Worm (Caenorhabditis elegans) whole organism, L4 larva: Measurements from ENCODE around the gene C14A4.9.

Source experiments
- D1046.2 ChIP-seq: fragments of 200-800 bp; sonication (Bioruptor generic); IDR thresholded peaks from 2 replicates; pipeline ENCODE4 v1.3.6; 2022; ENCODE audit warnings: missing genetic modification characterization, missing compliant biosample characterization
- F44E2.7 ChIP-seq: fragments of 200-800 bp; sonication (Bioruptor generic); IDR thresholded peaks from 2 replicates; pipeline ENCODE4 v2.1.2; 2022; ENCODE audit warnings: missing genetic modification characterization, missing compliant biosample characterization
- T26A8.4 ChIP-seq: fragments of 200-800 bp; sonication (Bioruptor generic); IDR thresholded peaks from 2 replicates; pipeline ENCODE4 v1.3.6; 2022; ENCODE audit warnings: missing genetic modification characterization, missing compliant biosample characterization
- Y5F2A.4 ChIP-seq: fragments of 200-800 bp; sonication (Bioruptor generic); optimal IDR thresholded peaks from 2 replicates; lab custom pipeline; 2018; ENCODE audit warnings: mild to moderate bottlenecking, missing genetic modification characterization, missing compliant biosample characterization
- Y75B8A.6 ChIP-seq: fragments of 200-800 bp; sonication (Bioruptor generic); IDR thresholded peaks from 2 replicates; pipeline ENCODE4 v1.3.6; 2022; ENCODE audit warnings: missing genetic modification reagents, missing genetic modification characterization, missing compliant biosample characterization
- ZK337.2 ChIP-seq: fragments of 200-800 bp; sonication (Bioruptor generic); IDR thresholded peaks from 2 replicates; pipeline ENCODE4 v1.3.6; 2022; ENCODE audit warnings: missing genetic modification reagents, missing genetic modification characterization, missing compliant biosample characterization
- aly-2 ChIP-seq: sonication (generic microtip); optimal IDR thresholded peaks from 2 replicates; lab custom pipeline; 2018; ENCODE audit warnings: missing biosample characterization, missing genetic modification characterization
- ama-1 ChIP-seq: fragments of 150-350 bp; optimal IDR thresholded peaks from 2 replicates; lab custom pipeline; 2014; ENCODE audit warnings: inconsistent platforms, mixed read lengths
- attf-4 ChIP-seq: sonication (generic microtip); optimal IDR thresholded peaks from 3 replicates; lab custom pipeline; 2017; ENCODE audit warnings: missing biosample characterization, missing genetic modification characterization
- ceh-28 ChIP-seq: fragments of 150-350 bp; optimal IDR thresholded peaks from 2 replicates; lab custom pipeline; 2014; ENCODE audit warnings: missing biosample characterization, missing genetic modification reagents, missing genetic modification characterization
- ceh-44 ChIP-seq: fragments of 200-800 bp; sonication (Bioruptor generic); IDR thresholded peaks from 2 replicates; pipeline ENCODE4 v1.3.6; 2022; ENCODE audit warnings: missing genetic modification reagents, missing genetic modification characterization, missing compliant biosample characterization
- cey-2 ChIP-seq: sonication (generic microtip); optimal IDR thresholded peaks from 3 replicates; lab custom pipeline; 2017; ENCODE audit warnings: missing genetic modification characterization, mild to moderate bottlenecking, missing compliant biosample characterization, antibody characterized with exemption, borderline replicate concordance; ENCODE audit not compliant: insufficient read depth
- dmd-6 ChIP-seq: fragments of 200-800 bp; sonication (Bioruptor generic); IDR thresholded peaks from 2 replicates; pipeline ENCODE4 v1.3.6; 2022; ENCODE audit warnings: missing genetic modification reagents, missing genetic modification characterization, missing compliant biosample characterization
- dmd-8 ChIP-seq: fragments of 200-800 bp; sonication (Bioruptor generic); IDR thresholded peaks from 2 replicates; pipeline ENCODE4 v1.3.6; 2022; ENCODE audit warnings: missing genetic modification characterization, missing compliant biosample characterization
- duxl-1 ChIP-seq: sonication (generic microtip); optimal IDR thresholded peaks from 2 replicates; lab custom pipeline; 2016; ENCODE audit warnings: mild to moderate bottlenecking, missing genetic modification characterization, moderate library complexity, missing compliant biosample characterization; ENCODE audit not compliant: poor library complexity
- dve-1 ChIP-seq: sonication (generic microtip); optimal IDR thresholded peaks from 2 replicates; lab custom pipeline; 2017; ENCODE audit warnings: antibody characterized with exemption, mild to moderate bottlenecking, missing genetic modification characterization, missing compliant biosample characterization; ENCODE audit not compliant: insufficient read depth
- fkh-10 ChIP-seq: fragments of 150-350 bp; optimal IDR thresholded peaks from 2 replicates; lab custom pipeline; 2014; ENCODE audit warnings: missing biosample characterization, missing genetic modification reagents, missing genetic modification characterization
- hlh-30 ChIP-seq: sonication (generic microtip); optimal IDR thresholded peaks from 2 replicates; lab custom pipeline; 2017; ENCODE audit warnings: antibody characterized with exemption, mild to moderate bottlenecking, missing genetic modification characterization, missing compliant biosample characterization; ENCODE audit not compliant: insufficient read depth
- lim-7 ChIP-seq: fragments of 200-800 bp; sonication (Bioruptor generic); IDR thresholded peaks from 2 replicates; pipeline ENCODE4 v1.3.6; 2022; ENCODE audit warnings: missing genetic modification characterization, missing compliant biosample characterization
- lin-13 ChIP-seq: fragments of 150-350 bp; optimal IDR thresholded peaks from 2 replicates; lab custom pipeline; 2014; ENCODE audit warnings: missing biosample characterization, missing genetic modification reagents, missing genetic modification characterization
- lin-15B ChIP-seq: fragments of 150-350 bp; sonication (generic microtip); optimal IDR thresholded peaks from 3 replicates; lab custom pipeline; 2014; ENCODE audit warnings: missing biosample characterization, missing genetic modification characterization
- lin-39 ChIP-seq: fragments of 150-350 bp; optimal IDR thresholded peaks from 2 replicates; lab custom pipeline; 2014; ENCODE audit warnings: missing biosample characterization, missing genetic modification reagents, missing genetic modification characterization
- lir-3 ChIP-seq: sonication (generic microtip); optimal IDR thresholded peaks from 2 replicates; lab custom pipeline; 2016; ENCODE audit warnings: mild to moderate bottlenecking, missing genetic modification characterization, missing compliant biosample characterization
- lsy-2 ChIP-seq, 2 experiments: fragments of 150-350 bp in 1 of 2; sonication (generic microtip) in 1 of 2; optimal IDR thresholded peaks; 2 replicates each; lab custom pipeline; 2014 to 2017; ENCODE audit warnings: missing biosample characterization in 2 of 2, missing genetic modification characterization in 2 of 2
- madf-5 ChIP-seq, 2 experiments: fragments of 200-800 bp; sonication (Bioruptor generic); IDR thresholded peaks; 2 replicates each; pipeline ENCODE4 v1.3.6; 2022; ENCODE audit warnings: missing compliant biosample characterization in 2 of 2, missing genetic modification characterization in 2 of 2
- mdl-1 ChIP-seq, 2 experiments: fragments of 150-350 bp in 1 of 2; sonication (generic microtip) in 1 of 2; optimal IDR thresholded peaks; 2 replicates each; lab custom pipeline; 2014 to 2017; ENCODE audit warnings: missing biosample characterization in 2 of 2, missing genetic modification characterization in 2 of 2
- mep-1 ChIP-seq: fragments of 150-350 bp; sonication (generic microtip); optimal IDR thresholded peaks from 3 replicates; lab custom pipeline; 2014; ENCODE audit warnings: missing biosample characterization, missing genetic modification characterization
- mxl-3 ChIP-seq: fragments of 200-800 bp; sonication (Bioruptor generic); optimal IDR thresholded peaks from 2 replicates; lab custom pipeline; 2018; ENCODE audit warnings: mild to moderate bottlenecking, missing genetic modification characterization, missing compliant biosample characterization
- nhr-10 ChIP-seq: fragments of 150-350 bp; optimal IDR thresholded peaks from 2 replicates; lab custom pipeline; 2014; ENCODE audit warnings: missing biosample characterization, missing genetic modification characterization
- nhr-102 ChIP-seq: sonication (generic microtip); optimal IDR thresholded peaks from 2 replicates; lab custom pipeline; 2016; ENCODE audit warnings: mild to moderate bottlenecking, missing genetic modification characterization, moderate library complexity, missing compliant biosample characterization
- nhr-11 ChIP-seq: fragments of 150-350 bp; optimal IDR thresholded peaks from 2 replicates; lab custom pipeline; 2014; ENCODE audit warnings: missing biosample characterization, missing genetic modification characterization
- nhr-25 ChIP-seq: sonication (generic microtip); optimal IDR thresholded peaks from 2 replicates; lab custom pipeline; 2017; ENCODE audit warnings: missing genetic modification characterization, mild to moderate bottlenecking, missing compliant biosample characterization, antibody characterized with exemption, moderate library complexity, borderline replicate concordance; ENCODE audit not compliant: insufficient read depth
- nhr-28 ChIP-seq: fragments of 150-350 bp; optimal IDR thresholded peaks from 2 replicates; lab custom pipeline; 2014; ENCODE audit warnings: missing biosample characterization, missing genetic modification characterization
- nhr-41 ChIP-seq: fragments of 200-800 bp; sonication (Bioruptor generic); IDR thresholded peaks from 2 replicates; pipeline ENCODE4 v1.3.6; 2022; ENCODE audit warnings: missing genetic modification reagents, missing genetic modification characterization, missing compliant biosample characterization
- nhr-42 ChIP-seq: fragments of 200-800 bp; sonication (Bioruptor generic); IDR thresholded peaks from 2 replicates; pipeline ENCODE4 v1.3.6; 2022; ENCODE audit warnings: missing genetic modification characterization, missing compliant biosample characterization
- nhr-48 ChIP-seq: sonication (generic microtip); optimal IDR thresholded peaks from 2 replicates; lab custom pipeline; 2016; ENCODE audit warnings: mild to moderate bottlenecking, missing genetic modification characterization, missing compliant biosample characterization
- nhr-6 ChIP-seq: fragments of 150-350 bp; optimal IDR thresholded peaks from 2 replicates; lab custom pipeline; 2014; ENCODE audit warnings: missing biosample characterization, missing genetic modification characterization
- nhr-76 ChIP-seq: fragments of 150-350 bp; optimal IDR thresholded peaks from 2 replicates; lab custom pipeline; 2014; ENCODE audit warnings: missing biosample characterization, missing genetic modification characterization
- nhr-77 ChIP-seq: fragments of 150-350 bp; optimal IDR thresholded peaks from 2 replicates; lab custom pipeline; 2014; ENCODE audit warnings: missing biosample characterization, missing genetic modification characterization
- pqm-1 ChIP-seq: sonication (generic microtip); optimal IDR thresholded peaks from 2 replicates; lab custom pipeline; 2017; ENCODE audit warnings: missing biosample characterization, missing genetic modification characterization
- rbr-2 ChIP-seq: sonication (generic microtip); optimal IDR thresholded peaks from 2 replicates; lab custom pipeline; 2016; ENCODE audit warnings: missing genotype, missing genetic modification characterization, missing compliant biosample characterization
- saeg-2 ChIP-seq: fragments of 200-800 bp; sonication (Bioruptor generic); IDR thresholded peaks from 2 replicates; pipeline ENCODE4 v1.3.6; 2022; ENCODE audit warnings: missing genetic modification reagents, missing genetic modification characterization, missing compliant biosample characterization
- sdz-12 ChIP-seq: fragments of 200-800 bp; sonication (Bioruptor generic); optimal IDR thresholded peaks from 2 replicates; lab custom pipeline; 2018; ENCODE audit warnings: mild to moderate bottlenecking, missing genetic modification characterization, missing compliant biosample characterization
- set-16 ChIP-seq: fragments of 200-800 bp; sonication (Bioruptor generic); IDR thresholded peaks from 2 replicates; pipeline ENCODE4 v1.3.6; 2022; ENCODE audit warnings: missing genetic modification reagents, missing genetic modification characterization, missing compliant biosample characterization
- snpc-1.2 ChIP-seq: fragments of 200-800 bp; sonication (Bioruptor generic); IDR thresholded peaks from 2 replicates; pipeline ENCODE4 v1.3.6; 2022; ENCODE audit warnings: missing genetic modification reagents, missing genetic modification characterization, missing compliant biosample characterization
- tra-1 ChIP-seq: fragments of 200-800 bp; sonication (Bioruptor generic); IDR thresholded peaks from 2 replicates; pipeline ENCODE4 v1.3.6; 2022; ENCODE audit warnings: missing genetic modification reagents, missing genetic modification characterization, missing compliant biosample characterization
- unc-62 ChIP-seq, 3 experiments: fragments of 150-350 bp in 1 of 3; sonication (generic microtip); optimal IDR thresholded peaks in 2 of 3; peaks in 1 of 3; 1 replicate in 1 of 3; 2 replicates in 2 of 3; lab custom pipeline; 2014 to 2017; ENCODE audit warnings: missing biosample characterization in 3 of 3, missing genetic modification characterization in 3 of 3, missing genetic modification reagents in 3 of 3, missing genotype in 1 of 3
- zfp-3 ChIP-seq: fragments of 200-800 bp; sonication (Bioruptor generic); conservative IDR thresholded peaks from 2 replicates; pipeline ENCODE4 v1.3.6; 2022; ENCODE audit warnings: missing genetic modification reagents, missing genetic modification characterization, missing compliant biosample characterization
- ztf-11 ChIP-seq: fragments of 150-350 bp; optimal IDR thresholded peaks from 2 replicates; lab custom pipeline; 2014; ENCODE audit warnings: missing biosample characterization, missing genetic modification characterization
- ztf-7 ChIP-seq: fragments of 150-350 bp; optimal IDR thresholded peaks from 2 replicates; lab custom pipeline; 2014; ENCODE audit warnings: missing biosample characterization, missing genetic modification characterization

Gene C14A4.9

DNA sequence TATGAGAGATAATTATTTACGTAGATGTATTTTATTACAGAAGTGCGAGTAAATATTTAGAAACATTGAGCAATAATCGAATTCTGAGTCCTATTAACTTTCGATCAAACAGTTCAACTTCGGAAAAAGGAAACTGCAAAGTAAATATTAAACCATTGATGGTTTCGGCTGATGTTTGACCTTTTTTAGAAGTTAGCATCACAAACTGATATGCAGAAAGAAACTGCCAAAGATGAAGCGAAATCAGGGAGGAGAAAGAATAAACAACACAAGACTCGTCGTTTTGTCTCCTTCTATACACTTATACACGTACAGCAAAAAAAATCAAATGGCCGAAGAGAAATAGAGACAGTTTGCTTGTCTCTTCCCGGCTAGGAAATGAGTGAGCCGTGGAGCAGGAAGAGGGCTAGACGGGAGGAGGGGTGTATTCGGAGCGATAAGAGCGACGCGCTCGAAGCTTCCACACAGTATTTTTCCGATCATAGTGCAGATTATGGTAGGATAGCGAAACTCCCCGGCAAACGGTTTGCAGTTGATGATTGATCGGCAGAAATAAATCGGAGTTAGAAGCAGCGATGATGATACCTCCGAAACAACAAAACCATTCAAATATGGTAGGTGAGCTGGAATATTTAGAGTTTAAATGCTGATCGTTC is 42.5 kb upstream of the C14A4.9 start (continued):
- TF ChIP-seq duxl-1 (tag; lab: Kevin White, UChicago) (no peak), ceh-44 (GFP tag; lab: Robert Waterston, UW) (no peak), mdl-1 (tag; optimal IDR thresholded peaks at IDR 0.05; lab: Kevin White, UChicago) (no peak), Y5F2A.4 (GFP tag; lab: Kevin White, UChicago) (no peak), Y75B8A.6 (no peak), nhr-48 (tag; lab: Kevin White, UChicago) (no peak), nhr-76 (no peak), lin-15B (tag; lab: Kevin White, UChicago) (no peak), lin-13 (GFP tag; lab: Kevin White, UChicago) (no peak), nhr-42 (GFP tag; lab: Robert Waterston, UW) (no peak), ztf-7 (no peak), lim-7 (GFP tag; lab: Robert Waterston, UW) (no peak), rbr-2 (tag; lab: Kevin White, UChicago) (no peak), sdz-12 (GFP tag; lab: Kevin White, UChicago) (peak; percentile 66), T26A8.4 (GFP tag; lab: Robert Waterston, UW) (no peak; the same call in 1 of the 2 replicates), lir-3 (tag; lab: Kevin White, UChicago) (no peak), nhr-25 (tag; lab: Kevin White, UChicago) (no peak), snpc-1.2 (GFP tag; lab: Robert Waterston, UW) (no peak), dmd-8 (no peak), ztf-11 (tag; lab: Kevin White, UChicago) (no peak), aly-2 (tag; lab: Kevin White, UChicago) (no peak), nhr-6 (tag; lab: Kevin White, UChicago) (no peak), madf-5 (GFP tag; IDR thresholded peaks at IDR 0.05; lab: Robert Waterston, UW) (no peak), ceh-28 (tag; lab: Kevin White, UChicago) (no peak), set-16 (GFP tag; lab: Robert Waterston, UW) (peak; percentile 47; the same call in 1 of the 2 replicates), dmd-6 (peak; percentile 67; the same call in 1 of the 2 replicates), nhr-102 (tag; lab: Kevin White, UChicago) (no peak), attf-4 (tag; lab: Kevin White, UChicago) (no peak), pqm-1 (tag; lab: Kevin White, UChicago) (peak; percentile 48), D1046.2 (GFP tag; lab: Robert Waterston, UW) (no peak), hlh-30 (no peak), lin-39 (tag; lab: Kevin White, UChicago) (no peak), ZK337.2 (GFP tag; lab: Robert Waterston, UW) (no peak), fkh-10 (no peak)
- TF ChIP-seq, all 104 proteins: peak for 18

DNA sequence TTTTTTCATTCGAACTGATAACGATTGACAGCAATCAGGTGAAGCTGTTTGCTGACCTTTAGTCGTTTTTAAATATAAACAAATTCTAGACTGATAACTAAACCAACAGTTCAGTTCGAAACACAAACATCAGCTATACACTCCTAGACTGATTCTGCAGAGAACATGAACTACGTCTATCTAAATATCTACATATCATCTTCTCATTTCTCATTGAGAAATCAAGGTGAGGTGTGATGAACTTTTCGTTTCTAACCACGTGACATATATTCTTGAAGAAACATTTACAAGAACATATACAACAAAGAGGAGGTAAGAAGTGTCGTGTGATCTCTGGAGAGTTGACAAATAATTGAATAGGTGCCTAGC is 41.9 kb upstream of the C14A4.9 start:
- TF ChIP-seq mep-1 (peak; percentile 66), unc-62 (GFP tag; optimal IDR thresholded peaks at IDR 0.05 in 1 of 2; lab: Kevin White, UChicago) (peak in 1 of 2 experiments; percentile 70), unc-62 (tag; optimal IDR thresholded peaks at IDR 0.05; lab: Kevin White, UChicago) (no peak), nhr-41 (GFP tag; lab: Robert Waterston, UW) (no peak), F44E2.7 (GFP tag; lab: Robert Waterston, UW) (no peak), saeg-2 (GFP tag; lab: Robert Waterston, UW) (no peak), ztf-11 (tag; lab: Kevin White, UChicago) (no peak), ama-1 (lab: Kevin White, UChicago) (no peak), lin-15B (tag; lab: Kevin White, UChicago) (no peak), zfp-3 (no peak), hlh-30 (peak; percentile 94), cey-2 (peak; percentile 38), nhr-10 (no peak), nhr-28 (tag; lab: Kevin White, UChicago) (peak; percentile 87), dve-1 (tag; lab: Kevin White, UChicago) (peak; percentile 85), nhr-77 (tag; lab: Kevin White, UChicago) (peak; percentile 25), mxl-3 (GFP tag; lab: Kevin White, UChicago) (peak; percentile 2), nhr-48 (tag; lab: Kevin White, UChicago) (peak; percentile 0), tra-1 (GFP tag; lab: Robert Waterston, UW) (0 out of 2 replicates have a peak, but pooled peaks have one; percentile 2), nhr-11 (tag; lab: Kevin White, UChicago) (peak; percentile 29), lsy-2 (tag; optimal IDR thresholded peaks at IDR 0.05; lab: Kevin White, UChicago) (peak in 1 of 2 experiments; percentile 57)
